Worm (Caenorhabditis elegans): ENCODE measurements around the gene srv-12.

The srv-12 gene

ce11 chrIV:10084323-10084959 is 31.0 kb upstream of the srv-12 start, which contains the start of gene W01B6.8:
TSS of gene W01B6.8 (minus strand) at chrIV:10084373.
- no peak for TF ChIP-seq tbx-2 (tag; optimal IDR thresholded peaks at IDR 0.05)
- TF ChIP-seq pha-4 (tag; optimal IDR thresholded peaks at IDR 0.05), result no peak
- no peak for TF ChIP-seq ztf-4 (tag; optimal IDR thresholded peaks at IDR 0.05)
- no peak for TF ChIP-seq sea-2 (GFP tag; optimal IDR thresholded peaks at IDR 0.05)
- no peak for TF ChIP-seq unc-39 (tag; optimal IDR thresholded peaks at IDR 0.05)
- TF ChIP-seq ceh-16 (tag; optimal IDR thresholded peaks at IDR 0.05), result no peak
- TF ChIP-seq nhr-12 (tag; optimal IDR thresholded peaks at IDR 0.05), result no peak

- TF ChIP-seq snpc-4 (tag; optimal IDR thresholded peaks at IDR 0.05) (no peak), jun-1 (tag; optimal IDR thresholded peaks at IDR 0.05) (no peak), pha-4 (tag; optimal IDR thresholded peaks at IDR 0.05) (no peak), unc-39 (tag; optimal IDR thresholded peaks at IDR 0.05) (no peak), ztf-11 (tag; optimal IDR thresholded peaks at IDR 0.05) (no peak), ceh-16 (tag; optimal IDR thresholded peaks at IDR 0.05) (no peak), nfya-1 (tag; optimal IDR thresholded peaks at IDR 0.05; ENCODE audit: insufficient read depth) (no peak), lin-39 (tag; optimal IDR thresholded peaks at IDR 0.05) (no peak), fos-1 (tag; optimal IDR thresholded peaks at IDR 0.05) (no peak), fkh-10 (GFP tag; optimal IDR thresholded peaks at IDR 0.05) (no peak), R02D3.7 (tag; optimal IDR thresholded peaks at IDR 0.05) (no peak), lsy-12 (tag; optimal IDR thresholded peaks at IDR 0.05) (no peak), nhr-76 (tag; optimal IDR thresholded peaks at IDR 0.05) (no peak), ceh-28 (tag; optimal IDR thresholded peaks at IDR 0.05) (no peak), nhr-28 (tag; optimal IDR thresholded peaks at IDR 0.05) (no peak)
Observed at ce11 chrIV:10080816-10081215, 27.4 kb upstream of the srv-12 start, which contains the start of gene W01B6.6. TSS of gene W01B6.6 (plus strand) at chrIV:10081116.

ce11 chrIV:10078003-10078402 is 24.6 kb upstream of the srv-12 start:
- TF ChIP-seq egl-5 (tag; optimal IDR thresholded peaks at IDR 0.05), result no peak

- TF ChIP-seq tbx-2 (tag; optimal IDR thresholded peaks at IDR 0.05) (no peak), nhr-67 (tag; optimal IDR thresholded peaks at IDR 0.05) (no peak), aly-2 (tag; optimal IDR thresholded peaks at IDR 0.05) (no peak), ceh-9 (tag; optimal IDR thresholded peaks at IDR 0.05) (no peak), mml-1 (tag; optimal IDR thresholded peaks at IDR 0.05) (no peak), lsy-12 (tag; optimal IDR thresholded peaks at IDR 0.05) (no peak), nhr-25 (tag; optimal IDR thresholded peaks at IDR 0.05) (no peak), fkh-2 (tag; optimal IDR thresholded peaks at IDR 0.05) (no peak), egl-5 (tag; optimal IDR thresholded peaks at IDR 0.05) (no peak)
Observed at ce11 chrIV:10075899-10076298, 22.4 kb upstream of the srv-12 start, which contains the start of gene W01B6.5. TSS of gene W01B6.5 (plus strand) at chrIV:10076199.

ce11 chrIV:10075034-10075510 is 21.6 kb upstream of the srv-12 start, which contains the start of the genes ttbk-4 and W01B6.4:
TSS of gene ttbk-4 (minus strand) at chrIV:10075134.
TSS of gene W01B6.4 (plus strand) at chrIV:10075460.
- no peak for TF ChIP-seq ceh-28 (tag; optimal IDR thresholded peaks at IDR 0.05)
- no peak for TF ChIP-seq jun-1 (tag; optimal IDR thresholded peaks at IDR 0.05)
- TF ChIP-seq ztf-11 (tag; optimal IDR thresholded peaks at IDR 0.05), result no peak
- no peak for TF ChIP-seq elt-2 (tag; optimal IDR thresholded peaks at IDR 0.05)
- no peak for TF ChIP-seq nhr-77 (tag; optimal IDR thresholded peaks at IDR 0.05)
- TF ChIP-seq skn-1 (tag; optimal IDR thresholded peaks at IDR 0.05), result no peak
- TF ChIP-seq fkh-2 (tag; optimal IDR thresholded peaks at IDR 0.05), result no peak
- TF ChIP-seq mml-1 (tag; optimal IDR thresholded peaks at IDR 0.05), result no peak
- no peak for TF ChIP-seq unc-39 (tag; optimal IDR thresholded peaks at IDR 0.05)
- TF ChIP-seq ceh-16 (tag; optimal IDR thresholded peaks at IDR 0.05), result no peak
- TF ChIP-seq nhr-11 (tag; optimal IDR thresholded peaks at IDR 0.05), result no peak
- TF ChIP-seq nhr-237 (tag; optimal IDR thresholded peaks at IDR 0.05), result no peak
- no peak for TF ChIP-seq nhr-67 (tag; optimal IDR thresholded peaks at IDR 0.05)
- TF ChIP-seq ZK546.5 (tag; optimal IDR thresholded peaks at IDR 0.05), result no peak
- no peak for TF ChIP-seq ceh-82 (tag; optimal IDR thresholded peaks at IDR 0.05)
- no peak for TF ChIP-seq nhr-12 (tag; optimal IDR thresholded peaks at IDR 0.05)
- no peak for TF ChIP-seq hmg-11 (tag; optimal IDR thresholded peaks at IDR 0.05)
- TF ChIP-seq nhr-25 (tag; optimal IDR thresholded peaks at IDR 0.05), result no peak
- no peak for TF ChIP-seq zag-1 (tag; optimal IDR thresholded peaks at IDR 0.05)

All from whole organism, L3 larva.